Fruit fly (Drosophila melanogaster): ENCODE results near the gene CG4619.

The CG4619 gene

DNA sequence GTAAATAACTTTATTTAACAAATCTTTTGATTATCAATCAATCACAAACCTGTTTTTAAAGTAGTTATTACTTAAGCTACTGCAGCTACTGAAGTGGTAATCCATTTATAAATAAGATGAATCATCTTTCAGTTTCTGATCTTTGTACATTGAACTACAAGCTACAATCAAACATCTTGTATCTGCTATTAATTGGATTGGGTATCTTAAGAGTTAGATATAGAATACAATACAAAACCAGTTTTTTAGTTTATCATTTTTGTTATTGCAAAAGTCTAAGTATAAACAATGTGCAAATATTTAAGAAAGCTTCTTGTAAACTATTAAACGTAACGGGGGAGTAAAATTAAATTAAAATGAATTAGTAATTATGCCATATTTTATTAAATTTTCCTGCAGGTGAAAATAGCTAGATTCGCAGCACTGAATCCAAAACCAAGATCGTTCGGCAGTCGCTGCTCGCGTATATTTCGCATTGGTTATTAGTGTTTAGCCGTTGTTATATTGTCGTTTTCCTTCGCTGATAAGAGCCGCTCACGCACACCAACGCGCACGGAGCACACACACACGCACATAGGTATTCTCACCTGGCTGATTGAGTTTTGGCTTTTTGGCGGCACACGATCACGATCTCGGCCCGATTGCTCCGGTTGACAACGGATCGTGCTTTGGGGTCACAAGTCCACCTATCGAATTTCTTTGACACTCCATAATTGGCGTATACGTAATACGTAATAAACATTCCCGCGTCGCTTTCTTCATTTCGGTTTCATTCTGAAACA is 9.3 kb downstream of the CG4619 start:
- peak; percentile 32 for TF ChIP-seq CG15710 (tag; optimal IDR thresholded peaks at IDR 0.05)
- TF ChIP-seq Pif1A (GFP tag; optimal IDR thresholded peaks at IDR 0.05): no peak
- TF ChIP-seq EcR (GFP tag; optimal IDR thresholded peaks at IDR 0.05): peak; percentile 73
- TF ChIP-seq CG34367 (tag; optimal IDR thresholded peaks at IDR 0.05): no peak
- TF ChIP-seq CG8301 (tag; optimal IDR thresholded peaks at IDR 0.05): no peak
- TF ChIP-seq CG9948 (tag; optimal IDR thresholded peaks at IDR 0.05): no peak
- peak; percentile 26 for TF ChIP-seq CG8159 (tag; optimal IDR thresholded peaks at IDR 0.05)
- TF ChIP-seq CG32121 (GFP tag; IDR thresholded peaks at IDR 0.05): no peak
- TF ChIP-seq CG12605 (GFP tag; IDR thresholded peaks at IDR 0.05): no peak
- TF ChIP-seq CG17806 (tag; optimal IDR thresholded peaks at IDR 0.05): no peak
- no peak for TF ChIP-seq Pif1B (GFP tag; optimal IDR thresholded peaks at IDR 0.05)
- peak; percentile 54 for TF ChIP-seq CG14655 (GFP tag; optimal IDR thresholded peaks at IDR 0.05)
- TF ChIP-seq Ets98B (GFP tag; IDR thresholded peaks at IDR 0.05): no peak
- TF ChIP-seq fd96Ca (GFP tag; IDR thresholded peaks at IDR 0.05): no peak
- no peak for TF ChIP-seq gl (tag; optimal IDR thresholded peaks at IDR 0.05)
- TF ChIP-seq D1 (tag; optimal IDR thresholded peaks at IDR 0.05): no peak
- TF ChIP-seq Snoo (tag; optimal IDR thresholded peaks at IDR 0.05): no peak
- peak; percentile 78 for TF ChIP-seq CG13204 (GFP tag; optimal IDR thresholded peaks at IDR 0.05)
- TF ChIP-seq CG10348 (GFP tag; IDR thresholded peaks at IDR 0.05): no peak
- 0 out of 3 replicates have a peak, but pooled peaks have one; percentile 32 for TF ChIP-seq CG4496 (GFP tag; IDR thresholded peaks at IDR 0.05)

DNA sequence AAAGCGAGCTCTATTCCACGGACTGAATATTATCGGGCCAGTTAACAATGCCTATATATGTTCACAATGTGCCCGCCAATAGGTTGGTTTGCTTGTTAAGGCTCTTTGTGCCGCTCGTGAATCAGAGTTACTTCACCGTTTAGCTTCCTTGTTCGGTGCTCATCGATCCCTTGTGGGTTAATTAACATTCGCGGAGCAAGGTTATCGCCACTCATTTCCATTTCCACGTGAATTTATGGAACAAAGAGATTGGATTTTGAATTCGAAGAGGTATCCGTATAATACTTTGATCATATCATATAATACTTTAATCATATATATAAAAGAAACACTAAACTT is 9.8 kb downstream of the CG4619 start:
- TF ChIP-seq CG4496 (GFP tag; IDR thresholded peaks at IDR 0.05): no peak
- TF ChIP-seq Ets98B (GFP tag; IDR thresholded peaks at IDR 0.05): no peak
- no peak for TF ChIP-seq Pif1A (GFP tag; optimal IDR thresholded peaks at IDR 0.05)
- TF ChIP-seq CG8301 (tag; optimal IDR thresholded peaks at IDR 0.05): no peak
- TF ChIP-seq EcR (GFP tag; optimal IDR thresholded peaks at IDR 0.05): no peak
- TF ChIP-seq CG14655 (GFP tag; optimal IDR thresholded peaks at IDR 0.05): no peak
- TF ChIP-seq rn (GFP tag; IDR thresholded peaks at IDR 0.05): no peak
- no peak for TF ChIP-seq CG32121 (GFP tag; IDR thresholded peaks at IDR 0.05)
- TF ChIP-seq CG15710 (tag; optimal IDR thresholded peaks at IDR 0.05): no peak
- no peak for TF ChIP-seq D1 (tag; optimal IDR thresholded peaks at IDR 0.05)
- TF ChIP-seq Pif1B (GFP tag; optimal IDR thresholded peaks at IDR 0.05): no peak
- TF ChIP-seq CG8159 (tag; optimal IDR thresholded peaks at IDR 0.05): no peak
- no peak for TF ChIP-seq CG34367 (tag; optimal IDR thresholded peaks at IDR 0.05)
- TF ChIP-seq Snoo (tag; optimal IDR thresholded peaks at IDR 0.05): no peak
- TF ChIP-seq CG12605 (GFP tag; IDR thresholded peaks at IDR 0.05): no peak
- TF ChIP-seq fd96Ca (GFP tag; IDR thresholded peaks at IDR 0.05): no peak

DNA sequence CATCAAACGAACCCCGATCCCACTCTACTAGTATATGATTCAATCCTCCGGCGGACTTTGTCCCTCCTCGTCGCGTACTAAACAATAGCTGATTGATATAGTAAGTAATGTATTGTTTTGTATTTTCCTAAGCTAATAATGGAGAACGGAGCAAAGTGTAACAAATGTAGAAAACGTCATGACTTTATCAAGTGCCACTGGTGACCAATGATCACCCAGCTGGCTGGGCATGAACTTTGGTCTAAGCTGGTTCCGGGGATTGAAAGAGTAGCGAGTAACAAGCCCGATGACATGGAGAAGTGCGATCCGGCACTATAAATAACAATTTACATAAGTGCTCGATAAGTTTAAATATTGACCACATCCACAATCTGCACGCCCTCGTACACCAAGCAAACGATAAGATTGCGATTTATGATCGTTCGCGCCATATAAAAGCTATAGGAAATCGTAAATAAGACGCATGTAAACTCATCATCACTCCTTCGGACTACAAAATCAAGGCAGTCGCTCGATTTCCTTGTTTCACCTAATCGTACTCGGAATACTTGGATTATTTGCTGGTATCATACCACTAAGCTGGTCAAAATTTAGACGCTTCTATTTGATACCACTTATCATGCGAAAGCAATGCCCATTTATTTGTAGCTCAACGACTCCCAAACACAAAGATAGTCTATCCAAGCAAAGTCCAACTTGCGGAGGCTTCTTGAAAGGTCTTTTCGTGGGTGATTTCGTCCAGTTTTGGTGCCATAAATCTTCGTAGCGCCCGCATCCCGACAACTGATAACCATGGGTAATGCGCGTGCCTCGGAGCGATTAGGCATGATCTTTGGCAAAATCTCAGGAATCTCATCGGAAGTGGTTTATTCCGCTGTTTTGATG is 10.8 kb downstream of the CG4619 start:
- TF ChIP-seq CG9948 (tag; optimal IDR thresholded peaks at IDR 0.05): no peak
- TF ChIP-seq Pif1A (GFP tag; optimal IDR thresholded peaks at IDR 0.05): peak; percentile 2
- peak; percentile 23 for TF ChIP-seq CG8301 (tag; optimal IDR thresholded peaks at IDR 0.05)
- TF ChIP-seq fd96Ca (GFP tag; IDR thresholded peaks at IDR 0.05): no peak
- peak; percentile 31 for TF ChIP-seq CG14655 (GFP tag; optimal IDR thresholded peaks at IDR 0.05)
- peak; percentile 47; the same call in 1 of the 2 replicates for TF ChIP-seq CG12605 (GFP tag; IDR thresholded peaks at IDR 0.05)
- TF ChIP-seq Pif1B (GFP tag; optimal IDR thresholded peaks at IDR 0.05): peak; percentile 17
- TF ChIP-seq EcR (GFP tag; optimal IDR thresholded peaks at IDR 0.05): no peak
- peak; percentile 25 for TF ChIP-seq CG13204 (GFP tag; optimal IDR thresholded peaks at IDR 0.05)

DNA sequence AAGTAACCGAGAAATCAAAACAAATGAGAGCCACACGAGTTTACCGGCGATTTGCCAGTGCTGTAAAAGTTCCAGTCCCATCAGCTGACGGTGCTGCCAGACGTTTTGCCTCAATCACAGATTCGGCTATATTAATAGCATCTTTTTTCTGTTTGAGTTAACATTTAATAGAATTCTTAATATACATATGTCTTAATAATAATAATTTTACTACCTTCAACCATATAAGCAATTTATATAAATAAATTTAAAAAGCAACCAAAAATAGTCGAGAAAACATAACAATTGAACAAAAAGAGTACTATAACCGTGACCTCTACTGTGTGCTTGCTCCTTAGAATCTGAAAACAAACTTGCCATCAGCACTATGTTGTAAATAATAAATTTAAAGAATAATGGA is 15.5 kb downstream of the CG4619 start, which contains the start of the genes CG13126 and CG4709:
CG13126 (minus strand) TSS at position 63 of the 400 bp plus-strand sequence.
CG4709 (plus strand) TSS at position 207 of the 400 bp plus-strand sequence.
- TF ChIP-seq CG34367 (tag; optimal IDR thresholded peaks at IDR 0.05) (peak; percentile 74), CG32121 (GFP tag; IDR thresholded peaks at IDR 0.05) (peak; percentile 89), Pif1B (GFP tag; optimal IDR thresholded peaks at IDR 0.05) (peak; percentile 89), CG10348 (GFP tag; IDR thresholded peaks at IDR 0.05) (no peak), CG14655 (GFP tag; optimal IDR thresholded peaks at IDR 0.05) (peak; percentile 94), CG4496 (GFP tag; IDR thresholded peaks at IDR 0.05) (peak; percentile 87), CG9948 (tag; optimal IDR thresholded peaks at IDR 0.05) (peak; percentile 93), Ets98B (GFP tag; IDR thresholded peaks at IDR 0.05) (peak; percentile 90), gl (tag; optimal IDR thresholded peaks at IDR 0.05) (peak; percentile 80), CG8301 (tag; optimal IDR thresholded peaks at IDR 0.05) (peak; percentile 92), CG15710 (tag; optimal IDR thresholded peaks at IDR 0.05) (peak; percentile 89), CG8159 (tag; optimal IDR thresholded peaks at IDR 0.05) (peak; percentile 97), CG12605 (GFP tag; IDR thresholded peaks at IDR 0.05) (peak; percentile 95), rn (GFP tag; IDR thresholded peaks at IDR 0.05) (peak; percentile 59; the same call in 1 of the 2 replicates), D1 (tag; optimal IDR thresholded peaks at IDR 0.05) (no peak), CG13204 (GFP tag; optimal IDR thresholded peaks at IDR 0.05) (peak; percentile 56), CG17806 (tag; optimal IDR thresholded peaks at IDR 0.05) (peak; percentile 96), Snoo (tag; optimal IDR thresholded peaks at IDR 0.05) (peak; percentile 86), Pif1A (GFP tag; optimal IDR thresholded peaks at IDR 0.05) (peak; percentile 81), EcR (GFP tag; optimal IDR thresholded peaks at IDR 0.05) (peak; percentile 19), fd96Ca (GFP tag; IDR thresholded peaks at IDR 0.05) (peak; percentile 71)

DNA sequence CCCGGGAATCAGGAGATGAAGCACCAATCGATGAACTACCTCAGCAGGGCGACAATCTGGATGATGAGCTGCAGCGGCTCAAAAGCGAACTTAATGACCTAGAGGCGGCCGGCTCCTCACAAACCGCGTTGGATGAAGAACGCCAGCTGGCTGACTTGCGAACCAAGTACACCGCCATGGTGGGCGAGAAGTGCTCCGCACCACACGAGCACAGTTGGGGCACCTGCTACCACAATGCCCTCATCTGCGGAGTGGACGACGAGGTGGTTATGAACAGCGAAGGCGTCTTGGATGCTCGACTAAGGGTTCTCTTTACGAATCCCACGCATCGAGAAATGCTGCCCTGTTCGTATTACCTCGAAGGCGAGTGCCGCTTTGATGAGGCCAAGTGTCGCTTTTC is 16.0 kb downstream of the CG4619 start:
- no peak for TF ChIP-seq fd96Ca (GFP tag; IDR thresholded peaks at IDR 0.05)
- TF ChIP-seq CG10348 (GFP tag; IDR thresholded peaks at IDR 0.05): no peak
- TF ChIP-seq Ets98B (GFP tag; IDR thresholded peaks at IDR 0.05): no peak

Measured in whole organism, pupa.